Worm (Caenorhabditis elegans): ENCODE data around the gene cnc-2.

- TF ChIP-seq jun-1 (tag; optimal IDR thresholded peaks at IDR 0.05) (no peak), elt-3 (tag; optimal IDR thresholded peaks at IDR 0.05) (no peak), lsy-2 (tag; optimal IDR thresholded peaks at IDR 0.05) (no peak), lin-39 (tag; optimal IDR thresholded peaks at IDR 0.05) (no peak), pqm-1 (tag; optimal IDR thresholded peaks at IDR 0.05) (no peak), nhr-19 (GFP tag; conservative IDR thresholded peaks at IDR 0.05) (no peak), nhr-237 (tag; optimal IDR thresholded peaks at IDR 0.05) (no peak), mdl-1 (tag; optimal IDR thresholded peaks at IDR 0.05) (no peak), egl-13 (tag; optimal IDR thresholded peaks at IDR 0.05) (no peak), ama-1 (optimal IDR thresholded peaks at IDR 0.05) (no peak), sptf-1 (tag; optimal IDR thresholded peaks at IDR 0.05) (no peak), aly-2 (tag; optimal IDR thresholded peaks at IDR 0.05) (no peak)
These were observed 38.5 kb downstream of the cnc-2 start, which contains the start of gene snt-5 for ce11 chrV:1411459-1411858.

All from whole organism, L1 larva.